Worm (Caenorhabditis elegans) whole organism, L4 larva: ENCODE measurements around the gene R08F11.4.

Experiments used
- F26F4.8 ChIP-seq: fragments of 200-800 bp; sonication (Bioruptor generic); conservative IDR thresholded peaks from 2 replicates; pipeline ENCODE4 v1.3.6; 2022; ENCODE audit warnings: missing genetic modification characterization, missing compliant biosample characterization
- F44E2.7 ChIP-seq: fragments of 200-800 bp; sonication (Bioruptor generic); IDR thresholded peaks from 2 replicates; pipeline ENCODE4 v2.1.2; 2022; ENCODE audit warnings: missing genetic modification characterization, missing compliant biosample characterization
- Y105C5A.15 ChIP-seq: fragments of 200-800 bp; sonication (Bioruptor generic); IDR thresholded peaks from 2 replicates; pipeline ENCODE4 v1.3.6; 2022; ENCODE audit warnings: missing genetic modification characterization, missing compliant biosample characterization
- aha-1 ChIP-seq: fragments of 150-350 bp; peaks from one replicate; lab custom pipeline; 2014; ENCODE audit warnings: missing biosample characterization, missing genetic modification characterization
- ceh-44 ChIP-seq: fragments of 200-800 bp; sonication (Bioruptor generic); IDR thresholded peaks from 2 replicates; pipeline ENCODE4 v1.3.6; 2022; ENCODE audit warnings: missing genetic modification reagents, missing genetic modification characterization, missing compliant biosample characterization
- ctbp-1 ChIP-seq: fragments of 200-800 bp; sonication (Bioruptor generic); IDR thresholded peaks from 2 replicates; pipeline ENCODE4 v1.3.6; 2022; ENCODE audit warnings: missing genetic modification reagents, missing genetic modification characterization, missing compliant biosample characterization
- daf-12 ChIP-seq: fragments of 150-350 bp; optimal IDR thresholded peaks from 2 replicates; lab custom pipeline; 2014; ENCODE audit warnings: missing biosample characterization, missing genetic modification reagents, missing genetic modification characterization
- dmd-8 ChIP-seq: fragments of 200-800 bp; sonication (Bioruptor generic); IDR thresholded peaks from 2 replicates; pipeline ENCODE4 v1.3.6; 2022; ENCODE audit warnings: missing genetic modification characterization, missing compliant biosample characterization
- hmg-1.1 ChIP-seq: fragments of 200-800 bp; sonication (Bioruptor generic); IDR thresholded peaks from 2 replicates; pipeline ENCODE4 v1.3.6; 2022; ENCODE audit warnings: missing genetic modification reagents, missing genetic modification characterization, missing compliant biosample characterization
- lim-7 ChIP-seq: fragments of 200-800 bp; sonication (Bioruptor generic); IDR thresholded peaks from 2 replicates; pipeline ENCODE4 v1.3.6; 2022; ENCODE audit warnings: missing genetic modification characterization, missing compliant biosample characterization
- lin-15B ChIP-seq: fragments of 150-350 bp; sonication (generic microtip); optimal IDR thresholded peaks from 3 replicates; lab custom pipeline; 2014; ENCODE audit warnings: missing biosample characterization, missing genetic modification characterization
- nhr-10 ChIP-seq: fragments of 150-350 bp; optimal IDR thresholded peaks from 2 replicates; lab custom pipeline; 2014; ENCODE audit warnings: missing biosample characterization, missing genetic modification characterization
- set-16 ChIP-seq: fragments of 200-800 bp; sonication (Bioruptor generic); IDR thresholded peaks from 2 replicates; pipeline ENCODE4 v1.3.6; 2022; ENCODE audit warnings: missing genetic modification reagents, missing genetic modification characterization, missing compliant biosample characterization

The R08F11.4 gene

ce11 chrV:3756887-3757286 lies 48.4 kb downstream of the R08F11.4 start, which contains the start of gene gid-7 (continued):
- TF ChIP-seq hmg-1.1 (GFP tag; lab: Robert Waterston, UW) (peak; percentile 37; the same call in 1 of the 2 replicates), ceh-44 (GFP tag; lab: Robert Waterston, UW) (no peak), Y105C5A.15 (no peak), F44E2.7 (GFP tag; lab: Robert Waterston, UW) (no peak), F26F4.8 (GFP tag; lab: Robert Waterston, UW) (no peak), lim-7 (GFP tag; lab: Robert Waterston, UW) (no peak), dmd-8 (GFP tag; lab: Robert Waterston, UW) (no peak), set-16 (no peak), nhr-10 (no peak), aha-1 (tag; lab: Kevin White, UChicago) (peak; percentile 95), lin-15B (tag; lab: Kevin White, UChicago) (no peak), ctbp-1 (no peak), daf-12 (tag; lab: Kevin White, UChicago) (no peak)
- TF ChIP-seq, all 104 proteins: peak for 17
